Worm (Caenorhabditis elegans) whole organism, L4 larva: Measurements from ENCODE around the gene flp-15.

ENCODE experiments used
- D1046.2 ChIP-seq: fragments of 200-800 bp; sonication (Bioruptor generic); IDR thresholded peaks from 2 replicates; pipeline ENCODE4 v1.3.6; 2022; ENCODE audit warnings: missing genetic modification characterization, missing compliant biosample characterization
- F44E2.7 ChIP-seq: fragments of 200-800 bp; sonication (Bioruptor generic); IDR thresholded peaks from 2 replicates; pipeline ENCODE4 v2.1.2; 2022; ENCODE audit warnings: missing genetic modification characterization, missing compliant biosample characterization
- Y75B8A.6 ChIP-seq: fragments of 200-800 bp; sonication (Bioruptor generic); IDR thresholded peaks from 2 replicates; pipeline ENCODE4 v1.3.6; 2022; ENCODE audit warnings: missing genetic modification reagents, missing genetic modification characterization, missing compliant biosample characterization
- aha-1 ChIP-seq: fragments of 150-350 bp; peaks from one replicate; lab custom pipeline; 2014; ENCODE audit warnings: missing biosample characterization, missing genetic modification characterization
- ceh-44 ChIP-seq: fragments of 200-800 bp; sonication (Bioruptor generic); IDR thresholded peaks from 2 replicates; pipeline ENCODE4 v1.3.6; 2022; ENCODE audit warnings: missing genetic modification reagents, missing genetic modification characterization, missing compliant biosample characterization
- ctbp-1 ChIP-seq: fragments of 200-800 bp; sonication (Bioruptor generic); IDR thresholded peaks from 2 replicates; pipeline ENCODE4 v1.3.6; 2022; ENCODE audit warnings: missing genetic modification reagents, missing genetic modification characterization, missing compliant biosample characterization
- egl-27 ChIP-seq: sonication (generic microtip); optimal IDR thresholded peaks from 3 replicates; lab custom pipeline; 2017; ENCODE audit warnings: missing biosample characterization, missing genetic modification reagents, missing genetic modification characterization
- egl-43 ChIP-seq: fragments of 200-800 bp; sonication (Bioruptor generic); IDR thresholded peaks from 2 replicates; pipeline ENCODE4 v1.3.6; 2022; ENCODE audit warnings: missing genetic modification reagents, missing genetic modification characterization, missing compliant biosample characterization
- lim-7 ChIP-seq: fragments of 200-800 bp; sonication (Bioruptor generic); IDR thresholded peaks from 2 replicates; pipeline ENCODE4 v1.3.6; 2022; ENCODE audit warnings: missing genetic modification characterization, missing compliant biosample characterization
- lin-13 ChIP-seq: fragments of 150-350 bp; optimal IDR thresholded peaks from 2 replicates; lab custom pipeline; 2014; ENCODE audit warnings: missing biosample characterization, missing genetic modification reagents, missing genetic modification characterization
- mdl-1 ChIP-seq, 2 experiments: fragments of 150-350 bp in 1 of 2; sonication (generic microtip) in 1 of 2; optimal IDR thresholded peaks; 2 replicates each; lab custom pipeline; 2014 to 2017; ENCODE audit warnings: missing biosample characterization in 2 of 2, missing genetic modification characterization in 2 of 2
- mdt-29 ChIP-seq: fragments of 200-800 bp; sonication (Bioruptor generic); IDR thresholded peaks from 2 replicates; pipeline ENCODE4 v1.3.6; 2022; ENCODE audit warnings: missing genetic modification reagents, missing genetic modification characterization, missing compliant biosample characterization
- nhr-10 ChIP-seq: fragments of 150-350 bp; optimal IDR thresholded peaks from 2 replicates; lab custom pipeline; 2014; ENCODE audit warnings: missing biosample characterization, missing genetic modification characterization
- nhr-11 ChIP-seq: fragments of 150-350 bp; optimal IDR thresholded peaks from 2 replicates; lab custom pipeline; 2014; ENCODE audit warnings: missing biosample characterization, missing genetic modification characterization
- nhr-25 ChIP-seq: sonication (generic microtip); optimal IDR thresholded peaks from 2 replicates; lab custom pipeline; 2017; ENCODE audit warnings: missing genetic modification characterization, mild to moderate bottlenecking, missing compliant biosample characterization, antibody characterized with exemption, moderate library complexity, borderline replicate concordance; ENCODE audit not compliant: insufficient read depth
- nhr-6 ChIP-seq: fragments of 150-350 bp; optimal IDR thresholded peaks from 2 replicates; lab custom pipeline; 2014; ENCODE audit warnings: missing biosample characterization, missing genetic modification characterization
- php-3 ChIP-seq: fragments of 200-800 bp; sonication (Bioruptor generic); IDR thresholded peaks from 2 replicates; pipeline ENCODE4 v1.3.6; 2022; ENCODE audit warnings: missing genetic modification reagents, missing genetic modification characterization, missing compliant biosample characterization
- saeg-2 ChIP-seq: fragments of 200-800 bp; sonication (Bioruptor generic); IDR thresholded peaks from 2 replicates; pipeline ENCODE4 v1.3.6; 2022; ENCODE audit warnings: missing genetic modification reagents, missing genetic modification characterization, missing compliant biosample characterization
- set-16 ChIP-seq: fragments of 200-800 bp; sonication (Bioruptor generic); IDR thresholded peaks from 2 replicates; pipeline ENCODE4 v1.3.6; 2022; ENCODE audit warnings: missing genetic modification reagents, missing genetic modification characterization, missing compliant biosample characterization
- spr-3 ChIP-seq: fragments of 200-800 bp; sonication (Bioruptor generic); optimal IDR thresholded peaks from 2 replicates; lab custom pipeline; 2018; ENCODE audit warnings: mild to moderate bottlenecking, missing genetic modification characterization, missing compliant biosample characterization
- tag-97 ChIP-seq: fragments of 200-800 bp; sonication (Bioruptor generic); IDR thresholded peaks from 2 replicates; pipeline ENCODE4 v1.3.6; 2022; ENCODE audit warnings: missing genetic modification characterization, missing compliant biosample characterization
- unc-62 ChIP-seq, 3 experiments: fragments of 150-350 bp in 1 of 3; sonication (generic microtip); optimal IDR thresholded peaks in 2 of 3; peaks in 1 of 3; 1 replicate in 1 of 3; 2 replicates in 2 of 3; lab custom pipeline; 2014 to 2017; ENCODE audit warnings: missing biosample characterization in 3 of 3, missing genetic modification characterization in 3 of 3, missing genetic modification reagents in 3 of 3, missing genotype in 1 of 3
- vab-7 ChIP-seq: fragments of 200-800 bp; sonication (Bioruptor generic); IDR thresholded peaks from 2 replicates; pipeline ENCODE4 v1.3.6; 2022; ENCODE audit warnings: missing genetic modification reagents, missing genetic modification characterization, missing compliant biosample characterization
- zfp-2 ChIP-seq: sonication (generic microtip); optimal IDR thresholded peaks from 2 replicates; lab custom pipeline; 2016; ENCODE audit warnings: mild to moderate bottlenecking, missing genetic modification characterization, missing compliant biosample characterization
- ztf-11 ChIP-seq: fragments of 150-350 bp; optimal IDR thresholded peaks from 2 replicates; lab custom pipeline; 2014; ENCODE audit warnings: missing biosample characterization, missing genetic modification characterization
- ztf-7 ChIP-seq: fragments of 150-350 bp; optimal IDR thresholded peaks from 2 replicates; lab custom pipeline; 2014; ENCODE audit warnings: missing biosample characterization, missing genetic modification characterization

flp-15 gene

DNA sequence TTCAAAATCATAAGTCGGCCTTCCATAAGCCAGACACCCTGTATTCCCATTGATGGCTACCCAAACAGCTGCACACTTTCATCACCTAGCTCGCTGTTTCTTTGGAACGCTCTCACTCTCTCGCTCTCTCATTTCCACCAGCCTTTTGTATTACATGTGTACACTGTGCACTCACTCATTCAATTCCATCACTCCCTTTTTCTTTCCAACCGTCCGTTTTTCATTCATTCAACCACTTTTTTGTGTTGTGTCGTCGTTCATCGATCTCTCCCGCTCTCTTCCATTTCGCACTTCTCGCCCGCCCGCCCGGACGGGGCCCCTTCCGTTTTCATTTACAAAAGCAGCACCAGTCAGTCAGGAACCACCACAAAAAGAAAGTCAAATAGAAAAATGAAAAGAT is 9.7 kb downstream of the flp-15 start (continued):
- TF ChIP-seq unc-62 (GFP tag; optimal IDR thresholded peaks at IDR 0.05 in 1 of 2; lab: Kevin White, UChicago) (no peak), unc-62 (tag; optimal IDR thresholded peaks at IDR 0.05; lab: Kevin White, UChicago) (no peak)

DNA sequence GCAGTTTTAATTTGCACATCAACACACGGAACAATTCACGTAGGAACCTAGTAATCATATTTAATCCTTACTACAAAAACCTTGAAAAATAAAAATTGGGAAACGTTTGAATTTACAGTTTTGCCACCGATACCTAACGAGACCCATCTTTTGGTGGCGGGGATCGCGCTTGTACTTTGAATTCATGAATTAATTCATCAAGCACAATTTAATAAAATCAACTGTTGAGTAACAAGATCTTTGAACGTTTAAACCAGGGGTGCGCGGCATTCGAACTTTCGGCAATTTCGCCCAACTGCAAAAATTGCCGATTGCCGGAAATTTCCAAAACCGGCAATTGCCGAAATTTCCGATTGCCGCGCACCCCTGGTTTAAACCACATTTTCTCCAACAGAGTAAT is 11.0 kb downstream of the flp-15 start:
- TF ChIP-seq lin-13 (GFP tag; lab: Kevin White, UChicago) (no peak), vab-7 (no peak), egl-43 (GFP tag; lab: Robert Waterston, UW) (peak; percentile 41; the same call in 1 of the 2 replicates), egl-27 (tag; lab: Kevin White, UChicago) (no peak), ctbp-1 (GFP tag; lab: Robert Waterston, UW) (no peak), tag-97 (no peak)
- TF ChIP-seq, all 104 proteins: peak for 1

- TF ChIP-seq set-16: peak; percentile 89
- TF ChIP-seq ctbp-1 (GFP tag; lab: Robert Waterston, UW): no peak
- TF ChIP-seq saeg-2 (GFP tag; lab: Robert Waterston, UW): no peak
These were observed 12.7 kb downstream of the flp-15 start for ce11 chrIII:13654950-13655349.

- no peak for TF ChIP-seq nhr-25 (tag; lab: Kevin White, UChicago)
- TF ChIP-seq F44E2.7 (GFP tag; lab: Robert Waterston, UW): 0 out of 2 replicates have a peak, but pooled peaks have one; percentile 6
- peak; percentile 77 for TF ChIP-seq set-16
These were observed 14.9 kb downstream of the flp-15 start for ce11 chrIII:13652708-13653107.

DNA sequence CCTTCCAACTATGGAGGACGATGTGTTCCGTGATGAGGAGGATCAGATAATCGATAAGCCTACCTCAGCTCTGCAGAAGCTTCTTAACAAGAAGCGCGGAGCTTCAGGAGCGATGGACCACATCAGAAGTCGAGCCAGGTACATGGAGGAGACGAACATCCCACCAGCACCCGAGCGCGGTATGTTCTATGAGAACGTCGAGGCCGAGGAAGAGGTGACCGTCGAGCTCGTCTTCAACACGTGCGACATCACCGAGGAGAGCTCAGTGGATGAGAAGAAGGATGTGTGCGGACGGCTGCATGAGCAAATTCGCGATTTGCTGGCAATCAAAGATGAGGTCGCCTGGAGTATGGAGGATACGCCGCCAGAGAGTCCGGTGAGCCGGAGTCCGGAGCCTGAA is 15.6 kb downstream of the flp-15 start:
- TF ChIP-seq php-3 (GFP tag; lab: Robert Waterston, UW) (0 out of 2 replicates have a peak, but pooled peaks have one; percentile 26), aha-1 (peak; percentile 91), vab-7 (no peak), nhr-11 (tag; lab: Kevin White, UChicago) (no peak), spr-3 (GFP tag; lab: Kevin White, UChicago) (no peak), nhr-6 (tag; lab: Kevin White, UChicago) (no peak), mdl-1 (tag; optimal IDR thresholded peaks at IDR 0.05; lab: Kevin White, UChicago) (no peak), ztf-11 (tag; lab: Kevin White, UChicago) (no peak), set-16 (peak; percentile 39; the same call in 1 of the 2 replicates)

DNA sequence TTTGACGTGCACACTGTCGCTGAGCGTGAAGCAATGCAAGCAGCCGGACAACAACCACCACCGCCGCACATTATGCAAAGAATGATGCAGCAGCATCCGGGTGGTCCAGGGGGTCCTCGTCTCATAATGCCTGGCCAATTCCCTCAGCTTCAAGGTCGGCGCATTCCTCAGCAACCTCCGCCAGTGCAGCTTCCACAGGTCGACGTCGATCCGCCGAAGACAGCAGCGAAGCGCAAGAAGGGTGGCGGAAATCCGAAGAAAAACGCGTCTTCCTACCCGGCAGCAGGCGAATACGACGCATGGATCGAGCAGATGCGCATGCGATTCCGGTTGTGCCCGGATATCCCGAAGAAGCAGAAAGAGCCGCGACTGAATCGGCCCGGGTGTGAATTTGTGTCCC is 16.2 kb downstream of the flp-15 start:
- TF ChIP-seq set-16: peak; percentile 94
- no peak for TF ChIP-seq mdt-29 (GFP tag; lab: Robert Waterston, UW)

DNA sequence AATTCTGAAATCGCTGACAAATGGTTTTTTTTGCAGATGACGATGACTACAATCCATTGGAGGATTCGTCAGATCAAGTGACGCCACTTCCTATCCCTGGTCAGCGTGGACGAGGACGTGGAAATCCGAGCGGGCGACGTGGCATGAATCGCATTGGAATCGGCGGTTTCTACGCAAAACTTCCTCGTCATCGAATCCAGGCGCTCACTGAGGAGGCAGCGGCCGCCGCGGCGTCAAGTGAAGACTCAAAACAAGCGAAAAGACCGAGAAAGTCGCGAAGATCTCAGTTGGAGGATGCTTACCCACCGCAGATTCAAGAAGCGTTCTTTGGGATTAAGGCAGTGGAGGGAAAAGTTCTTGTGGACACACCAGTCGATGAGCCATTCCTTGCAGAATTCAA is 19.1 kb downstream of the flp-15 start:
- TF ChIP-seq nhr-10 (tag; lab: Kevin White, UChicago) (no peak), ztf-7 (tag; lab: Kevin White, UChicago) (no peak), unc-62 (GFP tag; optimal IDR thresholded peaks at IDR 0.05 in 1 of 2; lab: Kevin White, UChicago) (peak in 1 of 2 experiments; percentile 42), unc-62 (tag; optimal IDR thresholded peaks at IDR 0.05; lab: Kevin White, UChicago) (no peak), ceh-44 (GFP tag; lab: Robert Waterston, UW) (0 out of 2 replicates have a peak, but pooled peaks have one; percentile 14), set-16 (peak; percentile 68), Y75B8A.6 (GFP tag; lab: Robert Waterston, UW) (no peak), lin-13 (GFP tag; lab: Kevin White, UChicago) (no peak)

DNA sequence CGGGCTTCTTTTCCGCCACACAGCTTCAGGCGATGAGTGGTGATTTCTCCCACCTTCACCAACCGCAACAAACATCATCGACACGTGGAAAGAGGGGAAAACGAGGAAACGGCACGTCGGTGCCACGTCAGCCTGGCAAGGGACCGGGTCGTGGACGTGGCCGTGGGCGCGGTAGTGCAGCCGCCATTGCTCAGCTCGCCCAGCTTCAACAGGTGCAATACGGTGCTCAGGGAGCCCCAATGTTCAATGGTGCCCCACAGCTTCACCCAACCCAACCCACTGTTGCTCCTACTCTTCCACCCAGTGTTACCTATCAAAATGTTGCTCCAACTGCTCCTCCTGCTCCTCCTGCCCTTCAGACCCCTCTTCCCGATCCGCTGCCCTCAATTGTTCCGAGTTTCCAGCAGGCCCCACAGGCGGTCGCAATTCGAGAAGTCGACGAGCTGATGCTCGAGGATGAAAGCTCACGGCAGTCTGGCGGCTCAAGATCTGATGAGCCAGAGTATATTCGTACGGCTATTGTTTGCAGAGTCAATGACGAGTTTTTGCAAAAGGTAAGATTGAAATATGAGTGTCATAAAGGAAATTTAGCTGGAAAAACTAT is 21.7 kb downstream of the flp-15 start:
- TF ChIP-seq spr-3 (GFP tag; lab: Kevin White, UChicago): no peak
- peak; percentile 90 for TF ChIP-seq set-16
- TF ChIP-seq D1046.2 (GFP tag; lab: Robert Waterston, UW): 0 out of 2 replicates have a peak, but pooled peaks have one; percentile 33
- 0 out of 2 replicates have a peak, but pooled peaks have one; percentile 31 for TF ChIP-seq lim-7 (GFP tag; lab: Robert Waterston, UW)
- TF ChIP-seq zfp-2: no peak
- TF ChIP-seq egl-43 (GFP tag; lab: Robert Waterston, UW): peak; percentile 50; the same call in 1 of the 2 replicates
